Worm (Caenorhabditis elegans) whole organism, L1 larva: ENCODE results near the gene tag-65.

Source experiments
- elt-2 ChIP-seq: sonication (generic microtip); optimal IDR thresholded peaks from 2 replicates; lab custom pipeline; 2016; ENCODE audit warnings: missing genetic modification characterization, mild to moderate bottlenecking, inconsistent platforms, missing compliant biosample characterization, missing genetic modification reagents
- fkh-10 ChIP-seq: sonication (generic microtip); optimal IDR thresholded peaks from 2 replicates; lab custom pipeline; 2017; ENCODE audit warnings: missing biosample characterization, missing genetic modification reagents, missing genetic modification characterization

DNA sequence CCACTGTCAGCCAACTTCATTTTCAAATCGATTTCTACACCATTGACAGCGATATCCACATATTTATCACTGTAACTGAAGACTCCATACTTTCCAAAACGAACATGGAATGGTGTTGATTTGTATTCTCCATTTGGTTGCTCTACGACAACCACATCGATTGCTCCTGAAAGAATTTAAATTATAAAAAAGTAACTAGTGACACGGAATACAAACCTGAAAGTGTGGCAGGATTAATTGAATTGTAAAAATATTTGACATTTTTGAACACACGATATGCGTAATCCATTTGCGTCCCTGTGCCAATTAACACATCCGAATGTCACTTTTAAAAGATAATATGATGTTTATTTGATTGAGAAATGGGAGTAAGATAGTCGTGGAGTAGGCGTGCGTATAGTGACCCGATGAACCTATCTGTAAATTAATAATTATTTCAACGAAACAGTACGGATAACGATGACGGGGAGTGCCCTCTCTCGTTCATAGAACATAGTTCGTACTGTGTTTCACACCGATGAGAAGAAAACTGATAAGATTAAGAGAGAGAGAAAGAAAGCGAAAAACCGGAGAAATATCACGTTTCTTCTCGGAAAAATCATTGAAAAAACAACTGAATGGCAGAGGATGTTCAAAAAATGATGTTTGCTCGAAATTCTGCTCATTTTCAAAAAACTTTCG, 24.5 kb downstream of the tag-65 start, which contains the start of gene lpin-1:
- TF ChIP-seq elt-2 (tag; lab: Kevin White, UChicago) (peak; percentile 12), fkh-10 (GFP tag; lab: Kevin White, UChicago) (no peak)
